Worm (Caenorhabditis elegans): ENCODE measurements around the gene W06G6.10.
"Not testable (repeated sequence)": the region's sequence is repeated elsewhere in the genome, so short reads cannot be mapped to it uniquely, and the experiment has no call there.

The W06G6.10 gene

DNA sequence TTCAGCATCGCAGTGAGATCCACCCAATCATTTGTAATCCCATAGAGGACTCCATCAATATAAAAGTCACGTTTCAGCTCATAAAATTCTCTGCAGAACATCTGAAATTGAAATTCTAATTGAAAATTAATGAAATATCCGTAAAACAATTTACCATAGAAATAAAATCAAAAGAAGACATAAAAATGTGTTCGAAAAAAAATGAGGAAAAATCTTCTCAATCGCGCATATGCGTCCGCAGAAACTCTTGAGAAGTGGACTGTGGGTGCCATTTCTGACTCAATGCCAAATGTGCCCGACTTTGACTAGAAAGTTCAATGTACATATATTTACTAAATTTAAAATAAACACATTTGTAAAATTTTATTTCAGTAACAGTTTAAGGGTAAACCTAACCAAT is 21.5 kb upstream of the W06G6.10 start, which contains the start of gene F14F8.9:
TSS of gene F14F8.9 (minus strand) at position 101 of the 400 bp plus-strand sequence.
- TF ChIP-seq nhr-237 (tag; optimal IDR thresholded peaks at IDR 0.05) (no peak), zip-8 (tag; optimal IDR thresholded peaks at IDR 0.05) (no peak), hlh-1 (tag; optimal IDR thresholded peaks at IDR 0.05) (no peak), drap-1 (GFP tag; optimal IDR thresholded peaks at IDR 0.05) (no peak), lsy-2 (tag; optimal IDR thresholded peaks at IDR 0.05) (no peak), unc-39 (tag; optimal IDR thresholded peaks at IDR 0.05) (no peak), nhr-76 (tag; optimal IDR thresholded peaks at IDR 0.05) (no peak), cnd-1 (tag; optimal IDR thresholded peaks at IDR 0.05) (no peak)

- no peak for TF ChIP-seq tbx-8 (GFP tag; optimal IDR thresholded peaks at IDR 0.05)
- TF ChIP-seq nhr-76 (tag; optimal IDR thresholded peaks at IDR 0.05): no peak
- TF ChIP-seq unc-62 (GFP tag; optimal IDR thresholded peaks at IDR 0.05): no peak
- TF ChIP-seq flh-1 (GFP tag; optimal IDR thresholded peaks at IDR 0.05): no peak
- no peak for TF ChIP-seq unc-120 (tag; optimal IDR thresholded peaks at IDR 0.05; ENCODE audit: poor library complexity, severe bottlenecking)
- TF ChIP-seq nhr-12 (tag; optimal IDR thresholded peaks at IDR 0.05): no peak
- no peak for TF ChIP-seq mep-1 (tag; optimal IDR thresholded peaks at IDR 0.05)
- no peak for TF ChIP-seq sptf-1 (tag; optimal IDR thresholded peaks at IDR 0.05)
- no peak for TF ChIP-seq M03D4.4 (tag; optimal IDR thresholded peaks at IDR 0.05)
Observed at ce11 chrV:16666647-16667046, 19.7 kb upstream of the W06G6.10 start, which contains the start of gene F14F8.14. Gene F14F8.14, minus strand, starts transcription at chrV:16666747.

ce11 chrV:16660816-16661215 is 13.8 kb upstream of the W06G6.10 start, which contains the start of gene Y70C5B.2:
Gene Y70C5B.2, minus strand, starts transcription at chrV:16660916.
- TF ChIP-seq nhr-2 (tag; optimal IDR thresholded peaks at IDR 0.05); ham-2 (GFP tag; optimal IDR thresholded peaks at IDR 0.05); mab-5 (tag; optimal IDR thresholded peaks at IDR 0.05): not testable (repeated sequence)

- not testable (repeated sequence) for TF ChIP-seq unc-39 (tag; optimal IDR thresholded peaks at IDR 0.05); zip-8 (tag; optimal IDR thresholded peaks at IDR 0.05); bed-3 (GFP tag; optimal IDR thresholded peaks at IDR 0.05)
Observed at ce11 chrV:16654242-16654641, 7.2 kb upstream of the W06G6.10 start, which contains the start of gene W06G6.15. Gene W06G6.15, plus strand, starts transcription at chrV:16654542.

- not testable (repeated sequence) for TF ChIP-seq sptf-1 (tag; optimal IDR thresholded peaks at IDR 0.05); pha-4 (tag; optimal IDR thresholded peaks at IDR 0.05); unc-120 (tag; optimal IDR thresholded peaks at IDR 0.05; ENCODE audit: poor library complexity, severe bottlenecking)
Observed at ce11 chrV:16649200-16649599, 2.2 kb upstream of the W06G6.10 start, which contains the start of gene W06G6.11. Gene W06G6.11, minus strand, starts transcription at chrV:16649300.

ce11 chrV:16648317-16649018 is 1.5 kb upstream of the W06G6.10 start, which contains the start of gene W06G6.20:
Gene W06G6.20, minus strand, starts transcription at chrV:16648367.
- TF ChIP-seq cnd-1 (tag; optimal IDR thresholded peaks at IDR 0.05) (no peak), M03D4.4 (tag; optimal IDR thresholded peaks at IDR 0.05) (no peak), mep-1 (tag; optimal IDR thresholded peaks at IDR 0.05) (no peak), elt-1 (tag; optimal IDR thresholded peaks at IDR 0.05; ENCODE audit: borderline replicate concordance, insufficient read depth) (no peak), zip-8 (tag; optimal IDR thresholded peaks at IDR 0.05) (no peak), ztf-11 (tag; optimal IDR thresholded peaks at IDR 0.05) (no peak), nhr-2 (tag; optimal IDR thresholded peaks at IDR 0.05) (no peak), nhr-12 (tag; optimal IDR thresholded peaks at IDR 0.05) (no peak), snpc-4 (tag; optimal IDR thresholded peaks at IDR 0.05) (no peak)

ce11 chrV:16646372-16646771 is 621 bp downstream of the W06G6.10 start, which contains the start of gene W06G6.9:
Gene W06G6.9, minus strand, starts transcription at chrV:16646472.
- no peak for TF ChIP-seq drap-1 (GFP tag; optimal IDR thresholded peaks at IDR 0.05)
- TF ChIP-seq unc-62 (GFP tag; optimal IDR thresholded peaks at IDR 0.05): no peak
